Worm (Caenorhabditis elegans) whole organism, early embryonic: Measurements from ENCODE around the gene F13H10.3.

ENCODE experiments used
- B0310.2 ChIP-seq: sonication (generic microtip); optimal IDR thresholded peaks from 2 replicates; lab custom pipeline; 2016; ENCODE audit warnings: mild to moderate bottlenecking, missing genetic modification characterization, missing compliant biosample characterization
- F13C5.2 ChIP-seq: sonication (generic microtip); optimal IDR thresholded peaks from 2 replicates; lab custom pipeline; 2017; ENCODE audit warnings: mild to moderate bottlenecking, missing genetic modification characterization, inconsistent platforms, missing compliant biosample characterization
- aly-1 ChIP-seq: sonication (generic microtip); optimal IDR thresholded peaks from 2 replicates; lab custom pipeline; 2016; ENCODE audit warnings: missing genetic modification characterization, missing compliant biosample characterization
- ama-1 ChIP-seq: fragments of 150-350 bp; optimal IDR thresholded peaks from 2 replicates; lab custom pipeline; 2014
- ceh-13 ChIP-seq: fragments of 200-800 bp; sonication (Bioruptor generic); optimal IDR thresholded peaks from 2 replicates; lab custom pipeline; 2018; ENCODE audit warnings: mild to moderate bottlenecking, missing genetic modification characterization, missing compliant biosample characterization
- ceh-36 ChIP-seq: sonication (generic microtip); optimal IDR thresholded peaks from 2 replicates; lab custom pipeline; 2016; ENCODE audit warnings: missing genetic modification characterization, inconsistent platforms, missing compliant biosample characterization
- ets-7 ChIP-seq: sonication (generic microtip); optimal IDR thresholded peaks from 2 replicates; lab custom pipeline; 2016; ENCODE audit warnings: missing genotype, missing genetic modification characterization, missing compliant biosample characterization
- flt-1 ChIP-seq: fragments of 200-800 bp; sonication (Bioruptor generic); IDR thresholded peaks from 2 replicates; pipeline ENCODE4 v1.3.6; 2022; ENCODE audit warnings: missing genetic modification characterization, missing compliant biosample characterization
- hmbx-1 ChIP-seq: sonication (generic microtip); optimal IDR thresholded peaks from 2 replicates; lab custom pipeline; 2016; ENCODE audit warnings: mild to moderate bottlenecking, missing genetic modification characterization, missing compliant biosample characterization
- hmg-4 ChIP-seq: fragments of 200-800 bp; sonication (Bioruptor generic); optimal IDR thresholded peaks from 2 replicates; lab custom pipeline; 2018; ENCODE audit warnings: mild to moderate bottlenecking, missing genetic modification characterization, missing compliant biosample characterization
- hnd-1 ChIP-seq: sonication (generic microtip); optimal IDR thresholded peaks from 2 replicates; lab custom pipeline; 2016; ENCODE audit warnings: missing genetic modification characterization, missing compliant biosample characterization
- pes-1 ChIP-seq: fragments of 200-800 bp; sonication (Bioruptor generic); IDR thresholded peaks from 2 replicates; pipeline ENCODE4 v1.3.6; 2022; ENCODE audit warnings: missing genetic modification reagents, missing genetic modification characterization, missing compliant biosample characterization
- scrt-1 ChIP-seq: fragments of 200-800 bp; sonication (Bioruptor generic); IDR thresholded peaks from 2 replicates; pipeline ENCODE4 v1.3.6; 2022; ENCODE audit warnings: missing genetic modification characterization, missing compliant biosample characterization
- sea-1 ChIP-seq: fragments of 200-800 bp; sonication (Bioruptor generic); conservative IDR thresholded peaks from 2 replicates; pipeline ENCODE4 v1.3.6; 2022; ENCODE audit warnings: missing genetic modification characterization, missing compliant biosample characterization
- tbx-11 ChIP-seq: fragments of 200-800 bp; sonication (Bioruptor generic); IDR thresholded peaks from 2 replicates; pipeline ENCODE4 v1.3.6; 2022; ENCODE audit warnings: missing genetic modification characterization, missing compliant biosample characterization
- tbx-37 ChIP-seq: fragments of 200-800 bp; sonication (Bioruptor generic); conservative IDR thresholded peaks from 2 replicates; pipeline ENCODE4 v1.3.6; 2022; ENCODE audit warnings: missing genetic modification reagents, missing genetic modification characterization, missing compliant biosample characterization
- tra-4 ChIP-seq: sonication (generic microtip); optimal IDR thresholded peaks from 2 replicates; lab custom pipeline; 2017; ENCODE audit warnings: missing genetic modification characterization, missing compliant biosample characterization

The F13H10.3 gene

ce11 chrIV:11030117-11030516, 14.4 kb upstream of the F13H10.3 start:
- TF ChIP-seq B0310.2: no peak
- no peak for TF ChIP-seq scrt-1 (GFP tag; lab: Robert Waterston, UW)

- TF ChIP-seq hmg-4 (no peak), tbx-37 (GFP tag; lab: Robert Waterston, UW) (no peak), flt-1 (GFP tag; lab: Robert Waterston, UW) (no peak), ets-7 (no peak), hmbx-1 (no peak), pes-1 (GFP tag; lab: Robert Waterston, UW) (no peak), ceh-13 (GFP tag; lab: Kevin White, UChicago) (no peak), tra-4 (tag; lab: Kevin White, UChicago) (no peak), tbx-11 (GFP tag; lab: Robert Waterston, UW) (no peak), aly-1 (tag; lab: Kevin White, UChicago) (no peak), ama-1 (lab: Kevin White, UChicago) (no peak), B0310.2 (no peak), hnd-1 (tag; lab: Kevin White, UChicago) (no peak), sea-1 (GFP tag; lab: Robert Waterston, UW) (no peak)
Measured at ce11 chrIV:11029412-11029811, 13.7 kb upstream of the F13H10.3 start, which contains the start of gene hrg-5. TSS of gene hrg-5 (minus strand) at chrIV:11029428.

ce11 chrIV:11027560-11027959, 11.8 kb upstream of the F13H10.3 start:
- TF ChIP-seq ceh-13 (GFP tag; lab: Kevin White, UChicago) (no peak), ets-7 (peak; percentile 13), hnd-1 (tag; lab: Kevin White, UChicago) (no peak), ceh-36 (tag; lab: Kevin White, UChicago) (peak; percentile 25), ama-1 (lab: Kevin White, UChicago) (peak; percentile 88), F13C5.2 (tag; lab: Kevin White, UChicago) (no peak), scrt-1 (GFP tag; lab: Robert Waterston, UW) (no peak), flt-1 (GFP tag; lab: Robert Waterston, UW) (peak; percentile 20; the same call in 1 of the 2 replicates), B0310.2 (no peak), sea-1 (GFP tag; lab: Robert Waterston, UW) (no peak), aly-1 (tag; lab: Kevin White, UChicago) (no peak), tra-4 (tag; lab: Kevin White, UChicago) (peak; percentile 7), tbx-37 (GFP tag; lab: Robert Waterston, UW) (no peak), hmg-4 (peak; percentile 48), hmbx-1 (no peak), pes-1 (GFP tag; lab: Robert Waterston, UW) (0 out of 2 replicates have a peak, but pooled peaks have one; percentile 42), tbx-11 (GFP tag; lab: Robert Waterston, UW) (no peak)

- TF ChIP-seq scrt-1 (GFP tag; lab: Robert Waterston, UW) (no peak), tbx-37 (GFP tag; lab: Robert Waterston, UW) (0 out of 2 replicates have a peak, but pooled peaks have one; percentile 10)
Measured at ce11 chrIV:11026648-11027047, 10.9 kb upstream of the F13H10.3 start.

- TF ChIP-seq tbx-11 (GFP tag; lab: Robert Waterston, UW) (peak; percentile 99), scrt-1 (GFP tag; lab: Robert Waterston, UW) (peak; percentile 99), hmbx-1 (peak; percentile 93), sea-1 (GFP tag; lab: Robert Waterston, UW) (peak; percentile 99), ceh-13 (GFP tag; lab: Kevin White, UChicago) (peak; percentile 98), ets-7 (peak; percentile 96), tra-4 (tag; lab: Kevin White, UChicago) (peak; percentile 99), ceh-36 (tag; lab: Kevin White, UChicago) (peak; percentile 98), hmg-4 (peak; percentile 100), tbx-37 (GFP tag; lab: Robert Waterston, UW) (peak; percentile 99), hnd-1 (tag; lab: Kevin White, UChicago) (peak; percentile 96), B0310.2 (peak; percentile 99), F13C5.2 (tag; lab: Kevin White, UChicago) (peak; percentile 99), flt-1 (GFP tag; lab: Robert Waterston, UW) (peak; percentile 100), pes-1 (GFP tag; lab: Robert Waterston, UW) (peak; percentile 99), aly-1 (tag; lab: Kevin White, UChicago) (peak; percentile 100), ama-1 (lab: Kevin White, UChicago) (peak; percentile 92)
Measured at ce11 chrIV:11025941-11026340, 10.2 kb upstream of the F13H10.3 start.

- no peak for TF ChIP-seq hnd-1 (tag; lab: Kevin White, UChicago)
- TF ChIP-seq sea-1 (GFP tag; lab: Robert Waterston, UW): no peak
- TF ChIP-seq ama-1 (lab: Kevin White, UChicago): no peak
- TF ChIP-seq B0310.2: no peak
- TF ChIP-seq tra-4 (tag; lab: Kevin White, UChicago): no peak
Measured at ce11 chrIV:11022303-11022702, 6.5 kb upstream of the F13H10.3 start, which contains the start of gene alh-3. TSS of gene alh-3 (plus strand) at chrIV:11022603.

- TF ChIP-seq sea-1 (GFP tag; lab: Robert Waterston, UW): no peak
Measured at ce11 chrIV:11021512-11022268, 5.9 kb upstream of the F13H10.3 start, which contains the start of gene mogs-1. TSS of gene mogs-1 (minus strand) at chrIV:11021928.
